Worm (Caenorhabditis elegans): ENCODE results near the gene F02H6.2.

ce11 chrIV:14177058-14177457, 19.2 kb upstream of the F02H6.2 start, which contains the start of gene R05A10.2:
- TF ChIP-seq unc-55 (GFP tag; optimal IDR thresholded peaks at IDR 0.05) (no peak), ama-1 (optimal IDR thresholded peaks at IDR 0.05) (no peak), pha-4 (tag; optimal IDR thresholded peaks at IDR 0.05) (no peak), ceh-19 (GFP tag; optimal IDR thresholded peaks at IDR 0.05) (no peak), hlh-15 (tag; optimal IDR thresholded peaks at IDR 0.05) (no peak), ets-4 (tag; optimal IDR thresholded peaks at IDR 0.05) (no peak), dmd-4 (tag; optimal IDR thresholded peaks at IDR 0.05; ENCODE audit: borderline replicate concordance) (no peak), sox-2 (GFP tag; IDR thresholded peaks at IDR 0.05) (no peak)
